Worm (Caenorhabditis elegans) whole organism, late embryonic: Measurements from ENCODE around the gene Y53F4B.21.
A peak's percentile ranks its signal among the peaks of the same experiment; 100 is the strongest.

Experiments used
- C08G9.2 ChIP-seq: sonication (generic microtip); optimal IDR thresholded peaks from 2 replicates; lab custom pipeline; 2016; ENCODE audit warnings: mild to moderate bottlenecking, missing genetic modification characterization, moderate library complexity, missing compliant biosample characterization
- C38D4.7 ChIP-seq: fragments of 200-800 bp; sonication (Bioruptor generic); optimal IDR thresholded peaks from 2 replicates; lab custom pipeline; 2018; ENCODE audit warnings: mild to moderate bottlenecking, missing genetic modification characterization, moderate library complexity, missing compliant biosample characterization
- F13H6.1 ChIP-seq: sonication (generic microtip); optimal IDR thresholded peaks from 2 replicates; lab custom pipeline; 2016; ENCODE audit warnings: missing genetic modification characterization, missing compliant biosample characterization
- T23F11.4 ChIP-seq: fragments of 200-800 bp; sonication (Bioruptor generic); optimal IDR thresholded peaks from 2 replicates; lab custom pipeline; 2018; ENCODE audit warnings: mild to moderate bottlenecking, missing genetic modification characterization, missing compliant biosample characterization
- Y22D7AL.16 ChIP-seq: sonication (generic microtip); optimal IDR thresholded peaks from 2 replicates; lab custom pipeline; 2016; ENCODE audit warnings: missing genetic modification characterization, missing compliant biosample characterization
- ceh-14 ChIP-seq: sonication (generic microtip); optimal IDR thresholded peaks from 2 replicates; lab custom pipeline; 2016; ENCODE audit warnings: missing genotype, missing genetic modification characterization, missing compliant biosample characterization
- ceh-2 ChIP-seq: sonication (generic microtip); optimal IDR thresholded peaks from 2 replicates; lab custom pipeline; 2016; ENCODE audit warnings: missing genotype, missing genetic modification characterization, missing compliant biosample characterization
- ceh-22 ChIP-seq: sonication (generic microtip); optimal IDR thresholded peaks from 2 replicates; lab custom pipeline; 2017; ENCODE audit warnings: missing biosample characterization, missing genetic modification characterization
- ceh-30 ChIP-seq: fragments of 150-350 bp; optimal IDR thresholded peaks from 2 replicates; lab custom pipeline; 2014; ENCODE audit warnings: missing biosample characterization, missing genetic modification characterization
- ceh-31 ChIP-seq: sonication (generic microtip); optimal IDR thresholded peaks from 2 replicates; lab custom pipeline; 2016; ENCODE audit warnings: missing genetic modification characterization, missing compliant biosample characterization
- ceh-48 ChIP-seq: sonication (generic microtip); optimal IDR thresholded peaks from 2 replicates; lab custom pipeline; 2016; ENCODE audit warnings: missing genetic modification characterization, inconsistent platforms, missing compliant biosample characterization
- ceh-6 ChIP-seq: fragments of 200-800 bp; sonication (Bioruptor generic); optimal IDR thresholded peaks from 2 replicates; lab custom pipeline; 2018; ENCODE audit warnings: mild to moderate bottlenecking, missing genetic modification characterization, missing compliant biosample characterization
- ceh-9 ChIP-seq: sonication (generic microtip); optimal IDR thresholded peaks from 2 replicates; lab custom pipeline; 2016; ENCODE audit warnings: mild to moderate bottlenecking, missing genetic modification characterization, inconsistent platforms, missing compliant biosample characterization
- dmd-4 ChIP-seq: sonication (generic microtip); optimal IDR thresholded peaks from 2 replicates; lab custom pipeline; 2016; ENCODE audit warnings: borderline replicate concordance, missing genetic modification characterization, missing compliant biosample characterization
- dve-1 ChIP-seq: sonication (generic microtip); optimal IDR thresholded peaks from 2 replicates; lab custom pipeline; 2017; ENCODE audit warnings: antibody characterized with exemption, mild to moderate bottlenecking, missing genetic modification characterization, missing compliant biosample characterization
- elt-2 ChIP-seq: sonication (generic microtip); optimal IDR thresholded peaks from 2 replicates; lab custom pipeline; 2016; ENCODE audit warnings: missing genetic modification reagents, missing genetic modification characterization, missing compliant biosample characterization
- elt-4 ChIP-seq: sonication (generic microtip); optimal IDR thresholded peaks from 2 replicates; lab custom pipeline; 2016; ENCODE audit warnings: missing genetic modification characterization, missing compliant biosample characterization
- ets-4 ChIP-seq: sonication (generic microtip); optimal IDR thresholded peaks from 2 replicates; lab custom pipeline; 2016; ENCODE audit warnings: missing genetic modification characterization, missing compliant biosample characterization
- eyg-1 ChIP-seq: sonication (generic microtip); optimal IDR thresholded peaks from 2 replicates; lab custom pipeline; 2016; ENCODE audit warnings: missing genotype, missing genetic modification characterization, missing compliant biosample characterization
- fax-1 ChIP-seq: sonication (generic microtip); optimal IDR thresholded peaks from 2 replicates; lab custom pipeline; 2016; ENCODE audit warnings: missing genotype, missing genetic modification characterization, missing compliant biosample characterization
- gmeb-2 ChIP-seq: sonication (generic microtip); optimal IDR thresholded peaks from 2 replicates; lab custom pipeline; 2016; ENCODE audit warnings: missing genetic modification characterization, inconsistent platforms, missing compliant biosample characterization
- hlh-13 ChIP-seq: fragments of 200-800 bp; sonication (Bioruptor generic); optimal IDR thresholded peaks from 2 replicates; lab custom pipeline; 2018; ENCODE audit warnings: mild to moderate bottlenecking, missing genetic modification characterization, missing compliant biosample characterization
- hlh-15 ChIP-seq: sonication (generic microtip); optimal IDR thresholded peaks from 2 replicates; lab custom pipeline; 2016; ENCODE audit warnings: missing genetic modification characterization, missing compliant biosample characterization
- hlh-6 ChIP-seq: sonication (generic microtip); optimal IDR thresholded peaks from 2 replicates; lab custom pipeline; 2016; ENCODE audit warnings: missing genotype, missing genetic modification characterization, missing compliant biosample characterization
- lin-11 ChIP-seq: fragments of 200-800 bp; sonication (Bioruptor generic); optimal IDR thresholded peaks from 2 replicates; lab custom pipeline; 2018; ENCODE audit warnings: mild to moderate bottlenecking, missing genetic modification characterization, missing compliant biosample characterization
- mec-3 ChIP-seq: sonication (generic microtip); optimal IDR thresholded peaks from 2 replicates; lab custom pipeline; 2016; ENCODE audit warnings: borderline replicate concordance, missing genetic modification characterization, missing compliant biosample characterization
- nfya-1 ChIP-seq: sonication (generic microtip); optimal IDR thresholded peaks from 2 replicates; lab custom pipeline; 2017; ENCODE audit warnings: missing genetic modification characterization, mild to moderate bottlenecking, missing compliant biosample characterization, antibody characterized with exemption, moderate library complexity
- nhr-11 ChIP-seq: fragments of 150-350 bp; optimal IDR thresholded peaks from 2 replicates; lab custom pipeline; 2014; ENCODE audit warnings: missing biosample characterization, missing genetic modification characterization
- nhr-232 ChIP-seq: sonication (generic microtip); optimal IDR thresholded peaks from 2 replicates; lab custom pipeline; 2016; ENCODE audit warnings: missing genetic modification characterization, missing compliant biosample characterization
- npax-4 ChIP-seq: sonication (generic microtip); optimal IDR thresholded peaks from 2 replicates; lab custom pipeline; 2016; ENCODE audit warnings: missing genetic modification characterization, missing compliant biosample characterization
- pag-3 ChIP-seq: sonication (generic microtip); optimal IDR thresholded peaks from 2 replicates; lab custom pipeline; 2016; ENCODE audit warnings: missing compliant biosample characterization, missing genetic modification characterization, borderline replicate concordance
- pha-2 ChIP-seq: sonication (generic microtip); optimal IDR thresholded peaks from 2 replicates; lab custom pipeline; 2017; ENCODE audit warnings: mild to moderate bottlenecking, missing genetic modification characterization, missing compliant biosample characterization
- pha-4 ChIP-seq: fragments of 150-350 bp; optimal IDR thresholded peaks from 2 replicates; lab custom pipeline; 2018; ENCODE audit warnings: missing biosample characterization, missing genetic modification reagents, missing genetic modification characterization
- pqm-1 ChIP-seq: sonication (generic microtip); optimal IDR thresholded peaks from 2 replicates; lab custom pipeline; 2016; ENCODE audit warnings: missing genetic modification characterization, missing compliant biosample characterization
- sdc-2 ChIP-seq: sonication (generic microtip); optimal IDR thresholded peaks from 2 replicates; lab custom pipeline; 2016; ENCODE audit warnings: missing genotype, missing genetic modification characterization, missing compliant biosample characterization
- sox-2 ChIP-seq: fragments of 200-800 bp; sonication (Bioruptor generic); IDR thresholded peaks from 2 replicates; pipeline ENCODE4 v1.3.6; 2022; ENCODE audit warnings: missing genetic modification reagents, missing genetic modification characterization, missing compliant biosample characterization
- sox-4 ChIP-seq: sonication (generic microtip); optimal IDR thresholded peaks from 2 replicates; lab custom pipeline; 2017; ENCODE audit warnings: mild to moderate bottlenecking, missing genetic modification characterization, inconsistent platforms, missing compliant biosample characterization
- tbx-2 ChIP-seq: sonication (generic microtip); optimal IDR thresholded peaks from 2 replicates; lab custom pipeline; 2016; ENCODE audit warnings: missing genetic modification characterization, missing compliant biosample characterization
- tbx-7 ChIP-seq: sonication (generic microtip); optimal IDR thresholded peaks from 2 replicates; lab custom pipeline; 2016; ENCODE audit warnings: missing genotype, missing genetic modification characterization, missing compliant biosample characterization
- unc-3 ChIP-seq, 2 experiments: fragments of 200-800 bp in 1 of 2; sonication (Bioruptor generic) in 1 of 2; sonication (generic microtip) in 1 of 2; conservative IDR thresholded peaks in 1 of 2; optimal IDR thresholded peaks in 1 of 2; 2 replicates each; pipeline versions ENCODE4 v1.3.6 to Lab custom; 2016 to 2022; ENCODE audit warnings: missing compliant biosample characterization in 2 of 2, missing genetic modification characterization in 2 of 2, missing genetic modification reagents in 1 of 2
- unc-42 ChIP-seq: sonication (generic microtip); optimal IDR thresholded peaks from 2 replicates; lab custom pipeline; 2016; ENCODE audit warnings: missing genotype, missing genetic modification characterization, missing compliant biosample characterization
- unc-86 ChIP-seq: sonication (generic microtip); optimal IDR thresholded peaks from 2 replicates; lab custom pipeline; 2016; ENCODE audit warnings: missing genetic modification characterization, missing compliant biosample characterization
- zip-5 ChIP-seq: sonication (generic microtip); optimal IDR thresholded peaks from 2 replicates; lab custom pipeline; 2016; ENCODE audit warnings: missing genetic modification characterization, missing compliant biosample characterization
- ztf-16 ChIP-seq: sonication (generic microtip); optimal IDR thresholded peaks from 2 replicates; lab custom pipeline; 2017; ENCODE audit warnings: missing genetic modification characterization, missing compliant biosample characterization

Gene Y53F4B.21

ce11 chrII:15107184-15107583 is 17.2 kb downstream of the Y53F4B.21 start:
- TF ChIP-seq nhr-11 (tag; lab: Kevin White, UChicago), result no peak
- no peak for TF ChIP-seq npax-4
- no peak for TF ChIP-seq unc-3 (GFP tag; conservative IDR thresholded peaks at IDR 0.05; lab: Robert Waterston, UW)
- no peak for TF ChIP-seq unc-3 (tag; optimal IDR thresholded peaks at IDR 0.05; lab: Kevin White, UChicago)
- no peak for TF ChIP-seq nhr-232 (tag; lab: Kevin White, UChicago)
- no peak for TF ChIP-seq dve-1
- TF ChIP-seq hlh-6 (tag; lab: Kevin White, UChicago), result no peak
- TF ChIP-seq ceh-48, result no peak
- no peak for TF ChIP-seq ceh-9 (tag; lab: Kevin White, UChicago)
- no peak for TF ChIP-seq ceh-2 (tag; lab: Kevin White, UChicago)
- TF ChIP-seq Y22D7AL.16 (tag; lab: Kevin White, UChicago), result no peak
- TF ChIP-seq nfya-1, result no peak
- no peak for TF ChIP-seq pag-3 (tag; lab: Kevin White, UChicago)
- TF ChIP-seq ceh-30, result no peak
- no peak for TF ChIP-seq ets-4 (tag; lab: Kevin White, UChicago)
- no peak for TF ChIP-seq unc-42
- TF ChIP-seq ceh-14 (tag; lab: Kevin White, UChicago), result no peak
- TF ChIP-seq F13H6.1 (tag; lab: Kevin White, UChicago), result no peak
- no peak for TF ChIP-seq pha-2 (tag; lab: Kevin White, UChicago)

ce11 chrII:15109844-15110243 is 19.9 kb downstream of the Y53F4B.21 start, which contains the start of gene Y53F4B.39:
Gene Y53F4B.39, plus strand, starts transcription at chrII:15110144.
- no peak for TF ChIP-seq C38D4.7 (GFP tag; lab: Kevin White, UChicago)
- no peak for TF ChIP-seq ztf-16
- no peak for TF ChIP-seq T23F11.4 (GFP tag; lab: Kevin White, UChicago)
- TF ChIP-seq tbx-2 (tag; lab: Kevin White, UChicago), result no peak
- TF ChIP-seq C08G9.2 (tag; lab: Kevin White, UChicago), result no peak
- no peak for TF ChIP-seq lin-11 (tag; lab: Kevin White, UChicago)
- no peak for TF ChIP-seq pag-3 (tag; lab: Kevin White, UChicago)
- no peak for TF ChIP-seq fax-1 (tag; lab: Kevin White, UChicago)
- TF ChIP-seq gmeb-2 (tag; lab: Kevin White, UChicago), result no peak
- TF ChIP-seq eyg-1 (tag; lab: Kevin White, UChicago), result no peak
- TF ChIP-seq zip-5 (tag; lab: Kevin White, UChicago), result no peak
- TF ChIP-seq hlh-13 (GFP tag; lab: Kevin White, UChicago), result no peak
- no peak for TF ChIP-seq dmd-4 (tag; lab: Kevin White, UChicago)
- no peak for TF ChIP-seq sox-4 (tag; lab: Kevin White, UChicago)
- no peak for TF ChIP-seq sox-2
- no peak for TF ChIP-seq unc-42

DNA sequence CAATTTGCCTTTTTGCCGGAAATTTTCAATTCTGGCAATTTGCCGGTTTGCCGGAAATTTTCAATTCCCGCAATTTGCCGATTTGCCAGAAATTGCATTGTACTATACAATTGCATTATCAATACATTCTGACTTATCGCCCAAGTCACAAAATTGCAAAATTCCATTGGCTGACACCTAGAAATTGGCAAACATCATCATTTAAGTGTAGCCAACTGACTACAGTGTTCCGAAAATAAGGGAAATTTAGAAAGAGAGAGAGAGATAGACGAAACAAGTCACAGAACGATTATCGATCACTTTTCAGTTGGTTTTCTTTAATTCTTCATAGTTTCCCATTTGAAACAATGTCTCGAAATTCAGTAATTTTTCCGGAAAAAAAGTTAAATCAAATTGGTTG is 21.4 kb downstream of the Y53F4B.21 start:
- TF ChIP-seq elt-2 (tag; lab: Kevin White, UChicago), result peak; percentile 21
- no peak for TF ChIP-seq T23F11.4 (GFP tag; lab: Kevin White, UChicago)
- no peak for TF ChIP-seq dmd-4 (tag; lab: Kevin White, UChicago)
- no peak for TF ChIP-seq ceh-6 (GFP tag; lab: Kevin White, UChicago)
- TF ChIP-seq nhr-11 (tag; lab: Kevin White, UChicago), result no peak

- peak; percentile 67 for TF ChIP-seq unc-42
- TF ChIP-seq ceh-9 (tag; lab: Kevin White, UChicago), result no peak
- peak; percentile 10 for TF ChIP-seq ceh-14 (tag; lab: Kevin White, UChicago)
- no peak for TF ChIP-seq F13H6.1 (tag; lab: Kevin White, UChicago)
- TF ChIP-seq pqm-1 (tag; lab: Kevin White, UChicago), result no peak
- no peak for TF ChIP-seq elt-4 (tag; lab: Kevin White, UChicago)
- TF ChIP-seq mec-3 (tag; lab: Kevin White, UChicago), result no peak
- no peak for TF ChIP-seq hlh-13 (GFP tag; lab: Kevin White, UChicago)
- TF ChIP-seq unc-86 (tag; lab: Kevin White, UChicago), result no peak
- no peak for TF ChIP-seq ceh-6 (GFP tag; lab: Kevin White, UChicago)
- no peak for TF ChIP-seq Y22D7AL.16 (tag; lab: Kevin White, UChicago)
- TF ChIP-seq tbx-7 (tag; lab: Kevin White, UChicago), result no peak
- TF ChIP-seq C08G9.2 (tag; lab: Kevin White, UChicago), result no peak
- TF ChIP-seq hlh-15 (tag; lab: Kevin White, UChicago), result no peak
- peak; percentile 45 for TF ChIP-seq ceh-31 (tag; lab: Kevin White, UChicago)
- no peak for TF ChIP-seq pag-3 (tag; lab: Kevin White, UChicago)
- TF ChIP-seq zip-5 (tag; lab: Kevin White, UChicago), result peak; percentile 10
- TF ChIP-seq pha-4 (tag; lab: Kevin White, UChicago), result no peak
- TF ChIP-seq tbx-2 (tag; lab: Kevin White, UChicago), result no peak
- no peak for TF ChIP-seq ceh-22
- no peak for TF ChIP-seq sdc-2 (tag; lab: Kevin White, UChicago)
These were observed 29.8 kb downstream of the Y53F4B.21 start, which contains the start of gene arp-1 for ce11 chrII:15119537-15120360. Gene arp-1, plus strand, starts transcription at chrII:15120301.
